Worm (Caenorhabditis elegans) whole organism, dauer: ENCODE data around the gene F54D5.9.

Experiments
- unc-62 ChIP-seq: sonication (generic microtip); optimal IDR thresholded peaks from 2 replicates; lab custom pipeline; 2017; ENCODE audit warnings: missing biosample characterization, missing genetic modification reagents, missing genetic modification characterization

F54D5.9 gene

DNA sequence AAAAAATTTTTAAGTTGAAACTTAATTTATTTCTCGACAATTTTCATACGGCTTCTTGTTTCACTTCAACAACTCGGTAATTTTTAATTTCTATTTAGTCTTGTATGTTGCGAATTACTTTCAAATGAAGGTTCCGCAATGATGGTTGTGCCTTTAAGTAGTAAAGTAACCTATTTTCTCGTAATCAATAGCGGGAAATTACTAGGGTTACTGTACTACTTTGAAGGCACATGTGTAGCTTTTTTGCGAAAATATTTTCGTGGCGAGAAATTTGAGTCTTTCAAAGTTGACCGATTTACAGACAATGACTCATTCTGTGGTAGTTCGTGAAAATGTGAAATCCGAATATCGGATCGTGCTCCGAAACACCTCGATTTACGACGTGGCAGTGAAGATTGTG is 26.4 kb downstream of the F54D5.9 start, which contains the start of gene B0334.10:
TSS of gene B0334.10 (plus strand) at position 301 of the 400 bp plus-strand sequence.
- TF ChIP-seq unc-62 = no peak

DNA sequence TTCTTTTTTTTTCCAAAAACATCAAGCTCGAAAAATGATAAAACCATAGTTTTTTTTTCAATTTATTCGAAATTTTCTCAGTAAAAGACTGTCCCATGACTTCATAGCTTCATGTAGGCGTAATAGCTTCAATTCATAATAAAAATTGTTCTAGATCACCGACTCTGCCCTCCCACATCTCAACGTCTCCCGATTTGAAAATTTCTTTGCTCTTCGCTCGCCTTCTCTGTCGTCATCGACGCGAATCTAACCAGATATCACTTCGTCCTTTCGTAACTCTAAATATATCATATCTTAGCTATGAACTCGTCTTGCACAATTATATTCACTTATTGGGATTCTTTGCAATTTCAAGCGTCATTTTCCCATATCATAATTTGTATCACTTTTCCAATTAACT is 29.9 kb downstream of the F54D5.9 start, which contains the start of gene srh-44:
TSS of gene srh-44 (plus strand) at position 301 of the 400 bp plus-strand sequence.
- TF ChIP-seq unc-62 = no peak

DNA sequence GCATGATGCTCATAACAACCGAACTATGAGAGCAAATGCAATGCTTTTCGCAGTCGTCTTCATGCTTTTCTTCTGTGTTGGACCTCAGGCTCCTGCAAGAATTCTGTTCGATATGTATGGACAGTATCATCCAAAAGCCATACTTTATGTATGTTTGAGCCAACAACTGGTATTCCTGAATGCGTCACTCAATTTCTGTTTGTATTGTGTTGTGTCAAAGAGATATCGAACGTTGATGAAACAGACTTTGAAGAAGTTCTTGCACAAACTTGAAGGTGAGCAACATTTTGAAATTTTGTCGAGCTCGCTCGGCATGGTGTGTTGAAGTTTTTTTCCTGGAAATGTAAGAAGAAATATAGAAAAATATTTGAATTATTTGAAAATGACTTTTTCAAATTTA is 31.7 kb downstream of the F54D5.9 start:
- TF ChIP-seq unc-62 = no peak

DNA sequence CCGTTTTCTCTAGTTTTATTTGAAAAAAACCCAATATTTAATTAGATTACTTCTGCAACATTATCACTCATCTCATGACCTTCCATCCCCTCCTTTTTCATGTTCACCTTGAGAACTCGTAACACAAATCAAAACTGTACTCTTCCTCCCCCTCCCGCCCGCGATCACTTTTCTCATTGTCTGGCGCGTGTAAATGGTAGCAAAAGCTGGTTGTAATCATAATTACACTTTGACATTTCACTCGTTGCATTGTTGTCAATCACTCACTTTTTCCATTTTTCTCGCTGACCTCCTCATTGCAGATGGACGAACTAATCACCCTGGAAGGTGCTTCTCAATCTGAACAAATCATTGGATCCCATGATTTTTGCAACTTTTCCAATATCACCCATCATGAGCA is 34.3 kb downstream of the F54D5.9 start, which contains the start of gene npr-41:
TSS of gene npr-41 (plus strand) at position 301 of the 400 bp plus-strand sequence.
- TF ChIP-seq unc-62 = no peak

DNA sequence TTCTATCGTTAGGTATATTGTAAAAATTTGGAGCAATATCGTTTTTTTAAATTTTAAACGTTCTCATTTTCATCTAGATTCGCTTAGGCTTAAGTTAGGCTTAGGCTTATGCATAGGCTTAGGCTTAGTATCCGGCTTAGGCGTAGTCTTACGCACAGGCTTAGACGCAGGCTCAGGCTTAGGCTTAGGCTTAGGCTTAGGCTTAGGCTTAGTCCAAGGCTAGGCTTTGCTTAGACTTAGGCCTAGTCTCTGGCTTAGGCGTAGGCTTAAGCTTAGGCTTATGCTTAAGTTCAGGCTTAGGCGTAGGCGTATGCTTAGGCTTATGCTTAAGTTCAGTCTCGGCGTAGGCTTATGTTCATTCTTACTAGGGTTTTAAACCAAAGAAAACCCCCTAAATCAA is 40.9 kb downstream of the F54D5.9 start:
- no peak for TF ChIP-seq unc-62

DNA sequence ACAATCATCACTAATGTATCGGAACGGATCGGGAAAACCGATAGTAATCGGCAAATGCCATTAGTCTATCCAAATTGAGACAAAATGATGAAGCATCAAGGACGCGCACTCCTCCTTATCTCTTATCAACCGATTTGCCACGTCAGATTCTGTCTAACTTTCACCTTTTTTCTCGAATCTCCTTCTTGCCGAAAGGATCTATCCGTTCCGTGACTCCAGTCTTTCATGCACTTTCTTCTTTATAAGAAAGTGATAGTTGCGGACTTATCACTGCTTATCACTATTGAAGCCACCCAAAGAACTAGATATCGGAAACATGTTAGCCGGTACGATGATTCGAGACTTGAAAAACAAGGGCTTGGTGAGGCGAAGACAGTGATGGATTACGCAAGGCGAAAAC is 42.7 kb downstream of the F54D5.9 start:
- no peak for TF ChIP-seq unc-62

DNA sequence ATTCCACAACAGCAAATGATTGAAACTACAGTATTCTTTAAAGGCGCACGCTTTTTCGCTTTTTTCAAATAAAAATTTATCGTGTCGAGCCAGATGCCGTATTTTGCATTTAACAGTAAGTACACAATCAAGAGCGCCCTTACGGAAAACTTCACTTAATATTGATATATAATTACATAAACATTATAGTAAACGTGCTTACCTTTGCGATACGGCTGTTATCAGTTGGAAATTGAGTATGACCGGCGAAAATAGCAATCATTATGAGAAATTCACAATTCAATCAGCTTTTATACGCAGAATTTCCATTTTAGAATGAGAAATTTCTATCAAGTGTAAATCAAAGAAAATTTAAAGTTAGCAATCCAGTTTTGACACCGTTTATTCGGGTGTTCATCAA is 44.4 kb downstream of the F54D5.9 start, which contains the start of gene B0334.20:
TSS of gene B0334.20 (minus strand) at position 262 of the 400 bp plus-strand sequence.
- no peak for TF ChIP-seq unc-62

DNA sequence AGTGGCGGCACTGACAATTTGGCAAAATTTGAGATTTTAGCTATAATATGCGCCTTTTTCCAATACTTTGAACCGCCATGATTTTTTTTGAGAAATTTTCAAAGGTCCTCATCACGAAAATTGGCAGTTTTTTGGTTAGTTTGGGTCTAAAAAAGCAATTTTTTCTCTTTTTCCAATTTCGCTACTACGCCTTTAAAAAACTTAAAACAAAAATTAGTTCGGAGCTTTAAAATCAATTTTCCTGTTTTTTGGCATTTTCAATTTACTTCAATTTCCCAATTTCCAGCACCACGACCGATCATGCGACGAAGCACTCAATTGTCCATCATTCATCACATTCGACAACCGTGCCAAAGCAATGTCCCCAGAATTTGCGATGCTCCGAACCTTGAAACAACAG is 47.3 kb downstream of the F54D5.9 start, which contains the start of gene B0334.5:
TSS of gene B0334.5 (plus strand) at position 301 of the 400 bp plus-strand sequence.
- TF ChIP-seq unc-62 = no peak

DNA sequence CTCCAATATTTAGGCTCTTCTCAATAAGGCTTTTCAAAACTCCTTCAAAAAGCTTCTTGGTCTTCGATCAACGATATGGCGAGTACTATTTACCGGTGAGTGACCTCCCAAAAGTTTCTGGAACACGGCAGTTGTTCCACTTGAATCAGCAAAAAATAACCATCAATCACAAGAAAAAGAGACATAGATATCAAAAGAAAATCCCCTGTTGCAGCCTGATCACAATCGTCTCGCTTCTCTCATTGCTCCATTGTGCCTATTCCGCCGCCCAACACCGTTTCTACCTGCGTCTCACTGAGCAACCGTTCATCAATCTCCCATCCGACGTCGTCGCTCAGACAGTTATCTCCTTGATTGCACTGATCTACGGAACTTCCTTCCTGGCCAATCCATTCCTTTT is 47.9 kb downstream of the F54D5.9 start, which contains the start of gene emc-5:
TSS of gene emc-5 (plus strand) at position 14 of the 400 bp plus-strand sequence.
- no peak for TF ChIP-seq unc-62

DNA sequence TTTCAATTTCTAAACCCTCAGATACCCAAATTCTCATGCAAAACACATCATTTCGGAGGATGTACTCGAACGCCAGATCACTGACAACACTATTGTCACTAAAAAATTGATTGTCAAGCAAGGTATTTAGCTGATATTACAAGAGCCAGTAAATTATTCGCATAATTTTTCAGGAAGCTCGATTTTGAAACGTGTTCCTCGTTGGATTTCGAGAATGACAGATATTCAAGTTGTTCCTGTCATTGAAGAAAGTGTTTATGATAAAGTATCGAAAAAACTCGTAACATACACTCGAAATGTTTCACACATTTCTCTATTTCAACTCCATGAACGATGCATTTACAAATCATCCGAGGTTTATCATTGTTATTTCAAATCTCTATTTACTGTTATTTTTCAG is 48.8 kb downstream of the F54D5.9 start:
- TF ChIP-seq unc-62 = no peak

DNA sequence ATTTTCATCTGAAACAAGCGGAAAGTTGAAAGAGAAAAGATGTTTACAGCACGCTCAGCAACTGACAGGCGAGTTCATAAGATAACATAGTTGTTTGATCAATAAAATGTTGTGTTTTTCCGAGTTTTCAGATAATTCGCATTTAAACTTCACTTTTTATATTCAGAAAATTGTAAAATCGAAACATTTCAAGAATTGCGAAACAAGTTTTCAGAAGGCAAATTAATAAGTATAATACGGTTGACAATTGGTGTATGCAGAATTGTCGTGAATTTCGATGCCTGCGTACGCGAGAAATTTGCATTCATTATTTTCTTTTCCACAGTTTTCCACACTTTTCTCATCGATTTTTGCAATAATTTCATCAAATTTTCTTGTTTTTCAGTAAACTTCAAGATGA is 49.3 kb downstream of the F54D5.9 start, which contains the start of the genes ooc-3 and B0334.4:
TSS of gene ooc-3 (minus strand) at position 15 of the 400 bp plus-strand sequence.
TSS of gene B0334.4 (plus strand) at position 386 of the 400 bp plus-strand sequence.
- no peak for TF ChIP-seq unc-62

DNA sequence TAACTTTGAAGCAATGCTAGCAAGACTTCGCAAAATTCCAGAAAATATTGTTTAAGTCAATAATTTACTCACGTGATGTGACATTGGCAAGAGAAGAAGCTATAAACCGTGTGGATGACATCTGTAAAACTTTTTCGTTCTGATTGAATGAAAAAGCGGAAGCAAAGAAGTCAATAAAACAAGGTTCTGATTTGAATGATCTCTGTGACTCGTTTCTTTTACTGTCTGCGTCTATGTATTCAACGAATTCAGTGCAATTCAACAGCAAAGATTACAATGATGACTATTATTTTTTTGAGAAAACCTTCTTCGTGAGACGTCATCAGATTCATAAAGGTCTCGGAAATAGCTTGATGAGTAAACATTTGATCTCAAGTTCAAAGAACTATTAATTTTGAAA is 51.8 kb downstream of the F54D5.9 start, which contains the start of gene hacl-1:
TSS of gene hacl-1 (minus strand) at position 121 of the 400 bp plus-strand sequence.
- no peak for TF ChIP-seq unc-62
